Worm (Caenorhabditis elegans) whole organism, midembryonic: ENCODE data around the gene Y49F6A.12.

Source experiments
- T22C8.4 ChIP-seq: fragments of 200-800 bp; sonication (Bioruptor generic); IDR thresholded peaks from 2 replicates; pipeline ENCODE4 v1.3.6; 2022; ENCODE audit warnings: missing genetic modification characterization, missing compliant biosample characterization
- cog-1 ChIP-seq: sonication (generic microtip); optimal IDR thresholded peaks from 2 replicates; lab custom pipeline; 2016; ENCODE audit warnings: missing genetic modification characterization, missing compliant biosample characterization
- flt-1 ChIP-seq: fragments of 200-800 bp; sonication (Bioruptor generic); IDR thresholded peaks from 2 replicates; pipeline ENCODE4 v1.3.6; 2022; ENCODE audit warnings: missing genetic modification characterization, missing compliant biosample characterization
- klf-2 ChIP-seq: fragments of 200-800 bp; sonication (Bioruptor generic); conservative IDR thresholded peaks from 2 replicates; pipeline ENCODE4 v1.3.6; 2022; ENCODE audit warnings: missing genetic modification reagents, missing genetic modification characterization, missing compliant biosample characterization
- med-1 ChIP-seq: sonication (generic microtip); optimal IDR thresholded peaks from 2 replicates; lab custom pipeline; 2017; ENCODE audit warnings: missing genetic modification characterization, mild to moderate bottlenecking, missing compliant biosample characterization, antibody characterized with exemption, missing genetic modification reagents; ENCODE audit not compliant: insufficient read depth
- ref-1 ChIP-seq: fragments of 200-800 bp; sonication (Bioruptor generic); conservative IDR thresholded peaks from 2 replicates; pipeline ENCODE4 v1.3.6; 2022; ENCODE audit warnings: missing genetic modification reagents, missing genetic modification characterization, missing compliant biosample characterization
- tab-1 ChIP-seq: fragments of 200-800 bp; sonication (Bioruptor generic); IDR thresholded peaks from 2 replicates; pipeline ENCODE4 v1.3.6; 2022; ENCODE audit warnings: missing genetic modification characterization, missing compliant biosample characterization
- ztf-23 ChIP-seq: fragments of 200-800 bp; sonication (Bioruptor generic); IDR thresholded peaks from 2 replicates; pipeline ENCODE4 v1.3.6; 2022; ENCODE audit warnings: missing genetic modification reagents, missing genetic modification characterization, missing compliant biosample characterization
- ztf-29 ChIP-seq: fragments of 200-800 bp; sonication (Bioruptor generic); IDR thresholded peaks from 2 replicates; pipeline ENCODE4 v1.3.6; 2022; ENCODE audit warnings: missing genetic modification reagents, missing genetic modification characterization, missing compliant biosample characterization

Y49F6A.12 gene

ce11 chrII:3573255-3573654 lies 22.2 kb upstream of the Y49F6A.12 start, which contains the start of gene clec-130:
clec-130 (plus strand) TSS chrII:3573555.
- TF ChIP-seq ref-1 (GFP tag; lab: Robert Waterston, UW) (no peak), klf-2 (GFP tag; lab: Robert Waterston, UW) (no peak), ztf-29 (GFP tag; lab: Robert Waterston, UW) (no peak), med-1 (GFP tag; lab: Kevin White, UChicago) (no peak), cog-1 (tag; lab: Kevin White, UChicago) (no peak), flt-1 (GFP tag; lab: Robert Waterston, UW) (no peak), T22C8.4 (no peak), ztf-23 (GFP tag; lab: Robert Waterston, UW) (no peak), tab-1 (GFP tag; lab: Robert Waterston, UW) (no peak)

ce11 chrII:3576742-3577141 lies 18.7 kb upstream of the Y49F6A.12 start, which contains the start of gene clec-132:
clec-132 (plus strand) TSS chrII:3577042.
- no peak for TF ChIP-seq med-1 (GFP tag; lab: Kevin White, UChicago)

- TF ChIP-seq ztf-23 (GFP tag; lab: Robert Waterston, UW) (no peak), tab-1 (GFP tag; lab: Robert Waterston, UW) (no peak), cog-1 (tag; lab: Kevin White, UChicago) (no peak), T22C8.4 (no peak), klf-2 (GFP tag; lab: Robert Waterston, UW) (no peak), ztf-29 (GFP tag; lab: Robert Waterston, UW) (no peak)
Measured at ce11 chrII:3578121-3578520, 17.3 kb upstream of the Y49F6A.12 start, which contains the start of gene clec-133. clec-133 (plus strand) TSS chrII:3578421.

ce11 chrII:3579767-3580166 lies 15.7 kb upstream of the Y49F6A.12 start, which contains the start of gene clec-134:
clec-134 (plus strand) TSS chrII:3580067.
- TF ChIP-seq ztf-29 (GFP tag; lab: Robert Waterston, UW), result no peak
- TF ChIP-seq T22C8.4, result no peak
- no peak for TF ChIP-seq klf-2 (GFP tag; lab: Robert Waterston, UW)
- no peak for TF ChIP-seq cog-1 (tag; lab: Kevin White, UChicago)
- no peak for TF ChIP-seq flt-1 (GFP tag; lab: Robert Waterston, UW)
- no peak for TF ChIP-seq med-1 (GFP tag; lab: Kevin White, UChicago)
- TF ChIP-seq ref-1 (GFP tag; lab: Robert Waterston, UW), result no peak
- no peak for TF ChIP-seq tab-1 (GFP tag; lab: Robert Waterston, UW)
- no peak for TF ChIP-seq ztf-23 (GFP tag; lab: Robert Waterston, UW)

- TF ChIP-seq ztf-29 (GFP tag; lab: Robert Waterston, UW), result no peak
- TF ChIP-seq cog-1 (tag; lab: Kevin White, UChicago), result no peak
- no peak for TF ChIP-seq T22C8.4
- no peak for TF ChIP-seq klf-2 (GFP tag; lab: Robert Waterston, UW)
- no peak for TF ChIP-seq ref-1 (GFP tag; lab: Robert Waterston, UW)
- no peak for TF ChIP-seq med-1 (GFP tag; lab: Kevin White, UChicago)
- TF ChIP-seq flt-1 (GFP tag; lab: Robert Waterston, UW), result no peak
- no peak for TF ChIP-seq ztf-23 (GFP tag; lab: Robert Waterston, UW)
- no peak for TF ChIP-seq tab-1 (GFP tag; lab: Robert Waterston, UW)
Measured at ce11 chrII:3581752-3582151, 13.7 kb upstream of the Y49F6A.12 start, which contains the start of gene srh-59. srh-59 (plus strand) TSS chrII:3582052.

ce11 chrII:3583402-3583801 lies 12.0 kb upstream of the Y49F6A.12 start, which contains the start of gene srh-60:
srh-60 (plus strand) TSS chrII:3583702.
- no peak for TF ChIP-seq flt-1 (GFP tag; lab: Robert Waterston, UW)
- no peak for TF ChIP-seq ref-1 (GFP tag; lab: Robert Waterston, UW)
- no peak for TF ChIP-seq med-1 (GFP tag; lab: Kevin White, UChicago)
- TF ChIP-seq tab-1 (GFP tag; lab: Robert Waterston, UW), result no peak
- no peak for TF ChIP-seq cog-1 (tag; lab: Kevin White, UChicago)
- no peak for TF ChIP-seq klf-2 (GFP tag; lab: Robert Waterston, UW)
- TF ChIP-seq T22C8.4, result no peak
- no peak for TF ChIP-seq ztf-23 (GFP tag; lab: Robert Waterston, UW)
- TF ChIP-seq ztf-29 (GFP tag; lab: Robert Waterston, UW), result no peak

ce11 chrII:3598721-3599120 lies 3.3 kb downstream of the Y49F6A.12 start, which contains the start of gene Y49F6A.11:
Y49F6A.11 (minus strand) TSS chrII:3598821.
- no peak for TF ChIP-seq ztf-23 (GFP tag; lab: Robert Waterston, UW)
- TF ChIP-seq klf-2 (GFP tag; lab: Robert Waterston, UW), result no peak
- TF ChIP-seq cog-1 (tag; lab: Kevin White, UChicago), result no peak
- TF ChIP-seq tab-1 (GFP tag; lab: Robert Waterston, UW), result no peak
- no peak for TF ChIP-seq flt-1 (GFP tag; lab: Robert Waterston, UW)
- TF ChIP-seq ref-1 (GFP tag; lab: Robert Waterston, UW), result no peak
- no peak for TF ChIP-seq T22C8.4
- TF ChIP-seq med-1 (GFP tag; lab: Kevin White, UChicago), result no peak

- TF ChIP-seq klf-2 (GFP tag; lab: Robert Waterston, UW), result no peak
- no peak for TF ChIP-seq ref-1 (GFP tag; lab: Robert Waterston, UW)
- TF ChIP-seq ztf-23 (GFP tag; lab: Robert Waterston, UW), result no peak
- TF ChIP-seq med-1 (GFP tag; lab: Kevin White, UChicago), result no peak
- no peak for TF ChIP-seq T22C8.4
- TF ChIP-seq tab-1 (GFP tag; lab: Robert Waterston, UW), result no peak
- no peak for TF ChIP-seq ztf-29 (GFP tag; lab: Robert Waterston, UW)
- TF ChIP-seq cog-1 (tag; lab: Kevin White, UChicago), result no peak
- TF ChIP-seq flt-1 (GFP tag; lab: Robert Waterston, UW), result no peak
Measured at ce11 chrII:3604578-3604977, 9.1 kb downstream of the Y49F6A.12 start.

- TF ChIP-seq T22C8.4, result no peak
- TF ChIP-seq flt-1 (GFP tag; lab: Robert Waterston, UW), result no peak
- TF ChIP-seq klf-2 (GFP tag; lab: Robert Waterston, UW), result no peak
- TF ChIP-seq tab-1 (GFP tag; lab: Robert Waterston, UW), result no peak
- TF ChIP-seq ref-1 (GFP tag; lab: Robert Waterston, UW), result no peak
- TF ChIP-seq ztf-29 (GFP tag; lab: Robert Waterston, UW), result no peak
- no peak for TF ChIP-seq med-1 (GFP tag; lab: Kevin White, UChicago)
- TF ChIP-seq cog-1 (tag; lab: Kevin White, UChicago), result no peak
- TF ChIP-seq ztf-23 (GFP tag; lab: Robert Waterston, UW), result no peak
Measured at ce11 chrII:3609764-3610163, 14.3 kb downstream of the Y49F6A.12 start, which contains the start of gene Y49F6A.5. Y49F6A.5 (minus strand) TSS chrII:3609864.
